Worm (Caenorhabditis elegans): Measurements from ENCODE around the gene C05E11.3.

- no peak for TF ChIP-seq zag-1 (tag; optimal IDR thresholded peaks at IDR 0.05)
- TF ChIP-seq mef-2 (tag; optimal IDR thresholded peaks at IDR 0.05): no peak
- no peak for TF ChIP-seq pag-3 (tag; optimal IDR thresholded peaks at IDR 0.05; ENCODE audit: borderline replicate concordance, insufficient read depth)
Observed at ce11 chrX:4550987-4551386, 27.1 kb upstream of the C05E11.3 start.

All from whole organism, L1 larva.